Fruit fly (Drosophila melanogaster) whole organism, embryonic: ENCODE results near the gene pigs.

ENCODE experiments used
- Atf3 ChIP-seq: fragments of 200-800 bp; sonication (Bioruptor generic); optimal IDR thresholded peaks from 3 replicates; lab custom pipeline; 2016; ENCODE audit warnings: missing biosample characterization, missing genetic modification characterization
- Atf6 ChIP-seq: fragments of 200-800 bp; sonication (Bioruptor generic); IDR thresholded peaks from 2 replicates; pipeline ENCODE4 v1.3.6; 2022; ENCODE audit warnings: missing biosample characterization, missing genetic modification characterization
- Bgb ChIP-seq: fragments of 200-800 bp; sonication (Bioruptor generic); IDR thresholded peaks from 2 replicates; pipeline ENCODE4 v1.3.6; 2022; ENCODE audit warnings: missing biosample characterization, missing genetic modification characterization; ENCODE audit not compliant: partially characterized antibody
- CG10267 ChIP-seq: fragments of 200-800 bp; sonication (Bioruptor generic); optimal IDR thresholded peaks from 2 replicates; lab custom pipeline; 2018; ENCODE audit warnings: missing biosample characterization, mild to moderate bottlenecking, missing genetic modification characterization, moderate library complexity
- CG10462 ChIP-seq: fragments of 200-800 bp; sonication (Bioruptor generic); optimal IDR thresholded peaks from 2 replicates; lab custom pipeline; 2016; ENCODE audit warnings: missing biosample characterization, missing genetic modification characterization
- CG10565 ChIP-seq: fragments of 200-800 bp; sonication (Bioruptor generic); optimal IDR thresholded peaks from 3 replicates; lab custom pipeline; 2016; ENCODE audit warnings: missing biosample characterization, mild to moderate bottlenecking, missing genetic modification characterization
- CG12071 ChIP-seq: fragments of 200-800 bp; sonication (Bioruptor generic); optimal IDR thresholded peaks from 3 replicates; lab custom pipeline; 2018; ENCODE audit warnings: missing biosample characterization, mild to moderate bottlenecking, missing genetic modification characterization
- CG12744 ChIP-seq: fragments of 200-800 bp; sonication (Bioruptor generic); optimal IDR thresholded peaks from 2 replicates; lab custom pipeline; 2016; ENCODE audit warnings: missing biosample characterization, missing genetic modification characterization
- CG14965 ChIP-seq: fragments of 200-800 bp; sonication (Bioruptor generic); optimal IDR thresholded peaks from 2 replicates; lab custom pipeline; 2016; ENCODE audit warnings: missing biosample characterization, missing genetic modification characterization, borderline replicate concordance
- CG17612 ChIP-seq: fragments of 200-800 bp; sonication (Bioruptor generic); IDR thresholded peaks from 2 replicates; pipeline ENCODE4 v1.3.6; 2022; ENCODE audit warnings: missing biosample characterization, missing genetic modification characterization
- CG1792 ChIP-seq: fragments of 200-800 bp; sonication (Bioruptor generic); optimal IDR thresholded peaks from 2 replicates; lab custom pipeline; 2016; ENCODE audit warnings: missing biosample characterization, missing genetic modification characterization
- CG3281 ChIP-seq: fragments of 200-800 bp; sonication (Bioruptor generic); optimal IDR thresholded peaks from 3 replicates; lab custom pipeline; 2017; ENCODE audit warnings: missing biosample characterization, mild to moderate bottlenecking, missing genetic modification characterization
- CG3847 ChIP-seq: fragments of 200-800 bp; sonication (Bioruptor generic); IDR thresholded peaks from 2 replicates; pipeline ENCODE4 v1.3.6; 2022; ENCODE audit warnings: missing biosample characterization, missing genetic modification characterization
- CG42726 ChIP-seq: fragments of 200-800 bp; sonication (Bioruptor generic); IDR thresholded peaks from 2 replicates; pipeline ENCODE4 v1.3.6; 2022; ENCODE audit warnings: missing biosample characterization, missing genetic modification characterization; ENCODE audit not compliant: partially characterized antibody
- CG4360 ChIP-seq: fragments of 200-800 bp; sonication (Bioruptor generic); IDR thresholded peaks from 2 replicates; pipeline ENCODE4 v1.3.6; 2022; ENCODE audit warnings: missing biosample characterization, missing genetic modification characterization
- CG4424 ChIP-seq: fragments of 200-800 bp; sonication (Bioruptor generic); optimal IDR thresholded peaks from 3 replicates; lab custom pipeline; 2016; ENCODE audit warnings: missing biosample characterization, missing genetic modification characterization
- CG5245 ChIP-seq: fragments of 200-800 bp; sonication (Bioruptor generic); optimal IDR thresholded peaks from 3 replicates; lab custom pipeline; 2016; ENCODE audit warnings: missing biosample characterization, missing genetic modification characterization
- CG6854 ChIP-seq: fragments of 200-800 bp; sonication (Bioruptor generic); optimal IDR thresholded peaks from 3 replicates; lab custom pipeline; 2017; ENCODE audit warnings: missing biosample characterization, mild to moderate bottlenecking, missing genetic modification characterization
- CG7786 ChIP-seq: fragments of 200-800 bp; sonication (Bioruptor generic); optimal IDR thresholded peaks from 2 replicates; lab custom pipeline; 2016; ENCODE audit warnings: missing biosample characterization, missing genetic modification characterization
- CG8924 ChIP-seq: fragments of 200-800 bp; optimal IDR thresholded peaks from 3 replicates; lab custom pipeline; 2019; ENCODE audit warnings: missing biosample characterization, mild to moderate bottlenecking, missing genetic modification characterization, moderate library complexity
- Dek ChIP-seq: fragments of 200-800 bp; sonication (Bioruptor generic); optimal IDR thresholded peaks from 3 replicates; lab custom pipeline; 2019; ENCODE audit warnings: missing biosample characterization, mild to moderate bottlenecking, missing genetic modification characterization, moderate library complexity
- Dip2 ChIP-seq: fragments of 200-800 bp; sonication (Bioruptor generic); IDR thresholded peaks from 2 replicates; pipeline ENCODE4 v1.3.6; 2022; ENCODE audit warnings: missing biosample characterization, missing genetic modification characterization
- Dip3 ChIP-seq: fragments of 200-800 bp; sonication (Bioruptor generic); optimal IDR thresholded peaks from 3 replicates; lab custom pipeline; 2016; ENCODE audit warnings: missing biosample characterization, missing genetic modification characterization
- Ets65A ChIP-seq: fragments of 200-800 bp; sonication (Bioruptor generic); peaks from one replicate; lab custom pipeline; 2016; ENCODE audit warnings: missing biosample characterization, missing genetic modification characterization
- Fer2 ChIP-seq: fragments of 200-800 bp; sonication (Bioruptor generic); optimal IDR thresholded peaks from 2 replicates; lab custom pipeline; 2018; ENCODE audit warnings: missing biosample characterization, mild to moderate bottlenecking, missing genetic modification characterization, moderate library complexity
- GATAe ChIP-seq: fragments of 200-800 bp; sonication (Bioruptor generic); conservative IDR thresholded peaks from 2 replicates; pipeline ENCODE4 v1.3.6; 2022; ENCODE audit warnings: missing biosample characterization, missing genetic modification characterization
- Hr51 ChIP-seq, 2 experiments: fragments of 200-800 bp; sonication (Bioruptor generic); optimal IDR thresholded peaks; 2 replicates in 1 of 2; 3 replicates in 1 of 2; lab custom pipeline; 2016 to 2018; ENCODE audit warnings: missing biosample characterization in 2 of 2, missing genetic modification characterization in 2 of 2, mild to moderate bottlenecking in 1 of 2, moderate library complexity in 1 of 2
- Jarid2 ChIP-seq: fragments of 200-800 bp; sonication (Bioruptor generic); optimal IDR thresholded peaks from 3 replicates; lab custom pipeline; 2017; ENCODE audit warnings: mild to moderate bottlenecking, missing biosample characterization, missing genetic modification reagents, missing genetic modification characterization
- NC2β ChIP-seq: fragments of 200-800 bp; sonication (Bioruptor generic); optimal IDR thresholded peaks from 2 replicates; lab custom pipeline; 2016; ENCODE audit warnings: missing biosample characterization, missing genetic modification characterization
- Nf-YB ChIP-seq: fragments of 200-800 bp; sonication (Bioruptor generic); optimal IDR thresholded peaks from 3 replicates; lab custom pipeline; 2019; ENCODE audit warnings: missing biosample characterization, mild to moderate bottlenecking, missing genetic modification characterization, moderate library complexity
- Poxn ChIP-seq: fragments of 200-800 bp; sonication (Bioruptor generic); IDR thresholded peaks from 2 replicates; pipeline ENCODE4 v1.3.6; 2022; ENCODE audit warnings: missing biosample characterization, missing genetic modification characterization
- Sry-β ChIP-seq: fragments of 200-800 bp; sonication (Bioruptor generic); optimal IDR thresholded peaks from 2 replicates; lab custom pipeline; 2018; ENCODE audit warnings: missing biosample characterization, mild to moderate bottlenecking, missing genetic modification characterization, moderate library complexity
- Ssrp ChIP-seq: fragments of 200-800 bp; sonication (Bioruptor generic); optimal IDR thresholded peaks from 2 replicates; lab custom pipeline; 2018; ENCODE audit warnings: missing biosample characterization, mild to moderate bottlenecking, missing genetic modification characterization, moderate library complexity
- Xbp1 ChIP-seq: fragments of 200-800 bp; sonication (Bioruptor generic); optimal IDR thresholded peaks from 3 replicates; lab custom pipeline; 2016; ENCODE audit warnings: missing biosample characterization, mild to moderate bottlenecking, missing genetic modification characterization
- bab2 ChIP-seq: fragments of 200-800 bp; sonication (Bioruptor generic); optimal IDR thresholded peaks from 2 replicates; lab custom pipeline; 2016; ENCODE audit warnings: missing biosample characterization, missing genetic modification characterization
- btn ChIP-seq: fragments of 200-800 bp; sonication (Bioruptor generic); optimal IDR thresholded peaks from 2 replicates; lab custom pipeline; 2016; ENCODE audit warnings: missing biosample characterization, missing genetic modification characterization
- cas ChIP-seq: fragments of 200-800 bp; sonication (Bioruptor generic); IDR thresholded peaks from 2 replicates; pipeline ENCODE4 v1.3.6; 2022; ENCODE audit warnings: missing biosample characterization, missing genetic modification characterization
- ftz-f1 ChIP-seq: fragments of 200-800 bp; sonication (Bioruptor generic); optimal IDR thresholded peaks from 2 replicates; lab custom pipeline; 2016; ENCODE audit warnings: missing biosample characterization, missing genetic modification characterization
- ken ChIP-seq: fragments of 200-800 bp; sonication (Bioruptor generic); IDR thresholded peaks from 3 replicates; pipeline ENCODE4 v1.3.6; 2022; ENCODE audit warnings: missing biosample characterization, missing genetic modification characterization
- psq ChIP-seq: fragments of 200-800 bp; sonication (Bioruptor generic); optimal IDR thresholded peaks from 2 replicates; lab custom pipeline; 2017; ENCODE audit warnings: missing biosample characterization, missing genetic modification characterization
- rib ChIP-seq: fragments of 200-800 bp; sonication (Bioruptor generic); IDR thresholded peaks from 2 replicates; pipeline ENCODE4 v1.3.6; 2022; ENCODE audit warnings: missing biosample characterization, missing genetic modification characterization
- sens-2 ChIP-seq: fragments of 200-800 bp; sonication (Bioruptor generic); IDR thresholded peaks from 2 replicates; pipeline ENCODE4 v1.3.6; 2022; ENCODE audit warnings: missing biosample characterization, missing genetic modification characterization
- sisA ChIP-seq: fragments of 200-800 bp; sonication (Bioruptor generic); IDR thresholded peaks from 2 replicates; pipeline ENCODE4 v1.3.6; 2022; ENCODE audit warnings: missing biosample characterization, missing genetic modification characterization
- slp2 ChIP-seq: fragments of 200-800 bp; sonication (Bioruptor generic); optimal IDR thresholded peaks from 2 replicates; lab custom pipeline; 2016; ENCODE audit warnings: missing biosample characterization, missing genetic modification characterization
- vnd ChIP-seq: fragments of 200-800 bp; sonication (Bioruptor generic); IDR thresholded peaks from 3 replicates; pipeline ENCODE4 v1.3.6; 2022; ENCODE audit warnings: missing biosample characterization, missing genetic modification characterization; ENCODE audit not compliant: partially characterized antibody

The pigs gene

DNA sequence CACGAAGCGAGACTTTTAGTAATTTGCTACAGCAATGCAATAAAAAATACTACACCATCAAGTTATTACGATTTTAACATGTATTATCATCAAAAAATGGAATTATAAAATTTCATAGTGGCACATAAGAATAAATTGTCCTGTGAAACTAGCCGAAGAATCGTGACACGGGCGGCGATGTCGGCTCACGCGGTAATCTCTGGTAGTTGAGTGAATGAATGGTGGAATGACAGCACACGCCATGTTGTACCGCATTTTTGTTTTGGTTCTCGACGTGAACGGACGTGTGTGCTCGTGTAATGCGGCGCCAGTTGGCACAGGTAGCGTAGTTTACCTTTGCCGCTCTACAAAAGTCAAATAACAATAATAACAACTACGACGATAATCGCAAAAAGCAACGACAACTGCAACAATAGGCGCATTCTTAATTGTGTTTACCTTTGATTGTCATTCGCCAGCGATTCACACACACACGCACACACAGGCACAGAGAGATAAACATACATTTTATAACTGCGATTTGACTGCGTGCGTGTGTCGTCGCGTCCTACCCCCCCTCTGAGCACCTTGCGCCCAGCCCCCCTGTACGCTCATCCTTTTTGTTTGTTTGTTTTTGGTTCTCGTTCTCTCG lies 99.5 kb downstream of the pigs start, which contains the start of gene CG14441 (continued):
- no peak for TF ChIP-seq btn
- no peak for TF ChIP-seq CG17612 (GFP tag; lab: Robert Waterston, UW)
- peak; percentile 52 for TF ChIP-seq Dek (tag; lab: Kevin White, UChicago)
- TF ChIP-seq Atf3: no peak
- no peak for TF ChIP-seq CG10462 (GFP tag; lab: Kevin White, UChicago)
- peak; percentile 68 for TF ChIP-seq CG6854 (GFP tag; lab: Kevin White, UChicago)
- peak; percentile 31 for TF ChIP-seq Fer2 (tag; lab: Kevin White, UChicago)
- peak; percentile 42 for TF ChIP-seq CG10267
- no peak for TF ChIP-seq Ssrp (tag; lab: Kevin White, UChicago)
- TF ChIP-seq Ets65A (GFP tag; lab: Kevin White, UChicago): no peak
- peak; percentile 78 for TF ChIP-seq CG3281 (GFP tag; lab: Kevin White, UChicago)
- peak; percentile 8 for TF ChIP-seq Xbp1 (GFP tag; lab: Kevin White, UChicago)
- TF ChIP-seq Bgb (GFP tag; lab: Robert Waterston, UW): peak; percentile 95
- TF ChIP-seq Dip3 (GFP tag; lab: Kevin White, UChicago): no peak
- TF ChIP-seq ftz-f1 (GFP tag; lab: Kevin White, UChicago): no peak
- TF ChIP-seq Sry-β (GFP tag; lab: Kevin White, UChicago): peak; percentile 96
- peak; percentile 46; the same call in 1 of the 2 replicates for TF ChIP-seq Atf6 (GFP tag; lab: Robert Waterston, UW)
- no peak for TF ChIP-seq sens-2 (GFP tag; lab: Robert Waterston, UW)
- TF ChIP-seq bab2: peak; percentile 17
- peak in 1 of 2 experiments; percentile 48 for TF ChIP-seq Hr51 (GFP tag; optimal IDR thresholded peaks at IDR 0.05; lab: Kevin White, UChicago)
- TF ChIP-seq CG7786 (GFP tag; lab: Kevin White, UChicago): peak; percentile 30
- TF ChIP-seq CG12071 (GFP tag; lab: Kevin White, UChicago): no peak
- TF ChIP-seq ken (GFP tag; lab: Robert Waterston, UW): no peak
- TF ChIP-seq vnd: peak; percentile 98
- peak; percentile 73 for TF ChIP-seq CG8924 (tag; lab: Kevin White, UChicago)
- TF ChIP-seq CG42726 (GFP tag; lab: Robert Waterston, UW): peak; percentile 62
- TF ChIP-seq CG14965 (GFP tag; lab: Kevin White, UChicago): no peak
- TF ChIP-seq CG3847 (GFP tag; lab: Robert Waterston, UW): no peak
- TF ChIP-seq CG4360 (GFP tag; lab: Robert Waterston, UW): no peak
- TF ChIP-seq GATAe (GFP tag; lab: Robert Waterston, UW): no peak
- peak; percentile 83 for TF ChIP-seq Jarid2
- TF ChIP-seq sisA (GFP tag; lab: Robert Waterston, UW): no peak
- TF ChIP-seq psq: no peak
- no peak for TF ChIP-seq rib (GFP tag; lab: Robert Waterston, UW)
- TF ChIP-seq CG1792: peak; percentile 0
- TF ChIP-seq Dip2 (GFP tag; lab: Robert Waterston, UW): no peak
- TF ChIP-seq slp2: no peak
- TF ChIP-seq Nf-YB: peak; percentile 32
- TF ChIP-seq cas: no peak
- no peak for TF ChIP-seq NC2β (GFP tag; lab: Kevin White, UChicago)
- TF ChIP-seq CG10565 (GFP tag; lab: Kevin White, UChicago): no peak
- peak; percentile 41 for TF ChIP-seq CG12744 (GFP tag; lab: Kevin White, UChicago)
- no peak for TF ChIP-seq CG5245
- no peak for TF ChIP-seq Poxn (GFP tag; lab: Robert Waterston, UW)
- TF ChIP-seq CG4424 (GFP tag; lab: Kevin White, UChicago): peak; percentile 16
